Worm (Caenorhabditis elegans): ENCODE measurements around the gene C10G8.8.
A peak's percentile ranks its signal among the peaks of the same experiment; 100 is the strongest.

Gene C10G8.8

ce11 chrV:5287273-5287672 lies 40.9 kb downstream of the C10G8.8 start, which contains the start of gene Y49G5A.1:
Gene Y49G5A.1 (minus strand): TSS chrV:5287373.
- TF ChIP-seq lin-13 (tag; optimal IDR thresholded peaks at IDR 0.05) (no peak), elt-1 (tag; optimal IDR thresholded peaks at IDR 0.05; ENCODE audit: borderline replicate concordance, insufficient read depth) (no peak), snpc-4 (tag; optimal IDR thresholded peaks at IDR 0.05) (no peak), M03D4.4 (tag; optimal IDR thresholded peaks at IDR 0.05) (no peak), bed-3 (GFP tag; optimal IDR thresholded peaks at IDR 0.05) (no peak), mab-5 (tag; optimal IDR thresholded peaks at IDR 0.05) (no peak), mls-2 (tag; optimal IDR thresholded peaks at IDR 0.05) (no peak)

DNA sequence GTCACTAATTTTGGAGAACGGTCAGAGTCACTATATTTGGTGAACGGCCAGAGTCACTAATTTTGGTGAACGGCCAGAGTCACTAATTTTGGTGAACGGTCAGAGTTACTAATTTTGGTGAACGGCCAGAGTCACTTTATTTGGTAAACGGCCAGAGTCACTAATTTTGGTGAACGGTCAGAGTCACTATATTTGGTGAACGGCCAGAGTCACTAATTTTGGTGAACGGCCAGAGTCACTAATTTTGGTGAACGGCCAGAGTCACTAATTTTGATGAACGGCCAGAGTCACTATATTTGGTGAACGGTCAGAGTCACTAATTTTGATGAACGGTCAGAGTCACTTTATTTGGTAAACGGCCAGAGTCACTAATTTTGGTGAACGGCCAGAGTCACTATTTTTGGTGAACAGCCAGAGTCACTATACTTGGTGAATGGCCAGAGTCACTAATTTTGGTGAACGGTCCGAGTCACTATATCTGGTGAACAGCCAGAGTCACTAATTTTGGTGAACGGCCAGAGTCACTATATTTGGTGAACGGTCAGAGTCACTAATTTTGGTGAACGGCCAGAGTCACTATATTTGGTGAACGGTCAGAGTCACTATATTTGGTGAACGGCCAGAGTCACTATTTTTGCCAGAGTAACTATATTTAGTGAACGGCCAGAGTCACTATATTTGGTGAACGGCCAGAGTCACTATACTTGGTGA lies 43.8 kb downstream of the C10G8.8 start:
- TF ChIP-seq ceh-43 (GFP tag; optimal IDR thresholded peaks at IDR 0.05) (peak; percentile 26), sptf-1 (tag; optimal IDR thresholded peaks at IDR 0.05) (peak; percentile 27), ceh-83 (GFP tag; optimal IDR thresholded peaks at IDR 0.05) (peak; percentile 90), tbx-8 (GFP tag; optimal IDR thresholded peaks at IDR 0.05) (peak; percentile 69), drap-1 (GFP tag; optimal IDR thresholded peaks at IDR 0.05) (peak; percentile 71), cnd-1 (tag; optimal IDR thresholded peaks at IDR 0.05) (peak; percentile 20), bed-3 (GFP tag; optimal IDR thresholded peaks at IDR 0.05) (peak; percentile 4), mls-2 (tag; optimal IDR thresholded peaks at IDR 0.05) (peak; percentile 12), M03D4.4 (tag; optimal IDR thresholded peaks at IDR 0.05) (peak; percentile 61)

ce11 chrV:5278001-5278400 lies 50.2 kb downstream of the C10G8.8 start, which contains the start of gene B0238.9:
Gene B0238.9 (minus strand): TSS chrV:5278101.
- TF ChIP-seq mab-5 (tag; optimal IDR thresholded peaks at IDR 0.05) (no peak), nhr-76 (tag; optimal IDR thresholded peaks at IDR 0.05) (no peak)

ce11 chrV:5275426-5276007 lies 52.7 kb downstream of the C10G8.8 start:
- TF ChIP-seq M03D4.4 (tag; optimal IDR thresholded peaks at IDR 0.05): peak; percentile 26
- no peak for TF ChIP-seq nhr-237 (tag; optimal IDR thresholded peaks at IDR 0.05)

DNA sequence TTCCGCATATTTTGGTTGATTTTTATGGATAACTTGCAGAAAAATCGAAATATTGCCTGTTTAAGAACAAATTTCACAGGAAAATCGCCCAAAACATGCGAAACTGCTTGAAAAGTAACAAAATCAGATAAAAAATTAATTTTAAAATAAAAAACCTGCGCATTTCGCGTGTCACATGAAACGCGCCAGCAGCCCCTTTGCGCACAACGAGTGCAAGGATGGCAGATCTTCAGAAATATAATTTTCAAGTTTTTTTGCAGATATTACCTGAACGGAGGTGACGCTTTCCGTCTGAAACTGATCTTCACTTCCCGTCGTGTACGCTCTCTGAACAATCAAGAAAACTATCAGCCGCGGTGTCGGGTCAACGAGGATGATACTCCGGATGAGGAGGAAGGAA lies 53.2 kb downstream of the C10G8.8 start:
- TF ChIP-seq nhr-237 (tag; optimal IDR thresholded peaks at IDR 0.05) (no peak), mls-2 (tag; optimal IDR thresholded peaks at IDR 0.05) (no peak), lsy-2 (tag; optimal IDR thresholded peaks at IDR 0.05) (peak; percentile 6), nhr-12 (tag; optimal IDR thresholded peaks at IDR 0.05) (no peak), ces-1 (GFP tag; optimal IDR thresholded peaks at IDR 0.05) (peak; percentile 23), blmp-1 (tag; optimal IDR thresholded peaks at IDR 0.05) (no peak), M03D4.4 (tag; optimal IDR thresholded peaks at IDR 0.05) (peak; percentile 37), pha-4 (tag; optimal IDR thresholded peaks at IDR 0.05) (no peak), lin-13 (tag; optimal IDR thresholded peaks at IDR 0.05) (peak; percentile 40), nhr-2 (tag; optimal IDR thresholded peaks at IDR 0.05) (no peak), ceh-43 (GFP tag; optimal IDR thresholded peaks at IDR 0.05) (no peak), nhr-28 (tag; optimal IDR thresholded peaks at IDR 0.05) (no peak), unc-120 (tag; optimal IDR thresholded peaks at IDR 0.05; ENCODE audit: poor library complexity, severe bottlenecking) (no peak), elt-3 (tag; optimal IDR thresholded peaks at IDR 0.05) (no peak), elt-1 (tag; optimal IDR thresholded peaks at IDR 0.05; ENCODE audit: borderline replicate concordance, insufficient read depth) (no peak), unc-39 (tag; optimal IDR thresholded peaks at IDR 0.05) (no peak), lin-32 (GFP tag; optimal IDR thresholded peaks at IDR 0.05) (no peak), ztf-11 (tag; optimal IDR thresholded peaks at IDR 0.05) (no peak), hlh-1 (tag; optimal IDR thresholded peaks at IDR 0.05) (no peak), ceh-83 (GFP tag; optimal IDR thresholded peaks at IDR 0.05) (no peak), mab-5 (tag; optimal IDR thresholded peaks at IDR 0.05) (no peak), mep-1 (tag; optimal IDR thresholded peaks at IDR 0.05) (no peak), flh-1 (GFP tag; optimal IDR thresholded peaks at IDR 0.05) (no peak), ham-2 (GFP tag; optimal IDR thresholded peaks at IDR 0.05) (no peak), sem-2 (GFP tag; optimal IDR thresholded peaks at IDR 0.05) (no peak), unc-62 (GFP tag; optimal IDR thresholded peaks at IDR 0.05) (no peak), snpc-4 (tag; optimal IDR thresholded peaks at IDR 0.05) (no peak), sptf-1 (tag; optimal IDR thresholded peaks at IDR 0.05) (peak; percentile 11), nhr-76 (tag; optimal IDR thresholded peaks at IDR 0.05) (no peak), ceh-39 (tag; optimal IDR thresholded peaks at IDR 0.05) (no peak), drap-1 (GFP tag; optimal IDR thresholded peaks at IDR 0.05) (no peak), bed-3 (GFP tag; optimal IDR thresholded peaks at IDR 0.05) (peak; percentile 8), cnd-1 (tag; optimal IDR thresholded peaks at IDR 0.05) (no peak), tbx-8 (GFP tag; optimal IDR thresholded peaks at IDR 0.05) (no peak), zip-8 (tag; optimal IDR thresholded peaks at IDR 0.05) (no peak)

All from whole organism, mixed stage, embryonic.